Worm (Caenorhabditis elegans): ENCODE data around the gene F19C6.4.

DNA sequence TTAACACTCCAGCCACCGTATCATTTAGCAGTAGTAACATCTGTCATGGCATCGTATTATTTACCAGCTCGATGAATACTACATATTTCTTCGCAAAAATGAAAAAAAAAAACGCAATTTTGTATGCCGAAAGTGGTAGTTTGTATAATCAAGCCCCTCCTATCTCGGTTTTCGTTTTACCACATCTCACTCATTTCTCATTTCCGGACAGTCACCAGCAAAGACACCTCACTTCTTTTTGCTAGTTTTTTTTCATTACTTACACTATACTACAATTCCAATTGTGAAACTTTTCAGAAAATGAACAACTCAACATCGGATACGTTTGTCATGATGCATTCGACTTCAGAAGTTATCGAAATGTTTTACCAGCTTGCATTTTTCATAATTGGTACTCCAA is 31.3 kb upstream of the F19C6.4 start, which contains the start of gene gnrr-3:
- no peak for TF ChIP-seq flt-1 (GFP tag; IDR thresholded peaks at IDR 0.05)
- no peak for TF ChIP-seq T22C8.4 (GFP tag; IDR thresholded peaks at IDR 0.05)

Measured in whole organism, midembryonic.